Worm (Caenorhabditis elegans) whole organism, L2 larva: Measurements from ENCODE around the gene B0336.7.

ENCODE experiments used
- ceh-82 ChIP-seq: fragments of 150-350 bp; optimal IDR thresholded peaks from 2 replicates; lab custom pipeline; 2014; ENCODE audit warnings: missing biosample characterization, missing genetic modification characterization
- crh-2 ChIP-seq: sonication (generic microtip); optimal IDR thresholded peaks from 2 replicates; lab custom pipeline; 2017; ENCODE audit warnings: missing biosample characterization, missing genetic modification characterization
- nhr-237 ChIP-seq: fragments of 150-350 bp; optimal IDR thresholded peaks from 2 replicates; lab custom pipeline; 2014; ENCODE audit warnings: missing biosample characterization, missing genetic modification characterization

DNA sequence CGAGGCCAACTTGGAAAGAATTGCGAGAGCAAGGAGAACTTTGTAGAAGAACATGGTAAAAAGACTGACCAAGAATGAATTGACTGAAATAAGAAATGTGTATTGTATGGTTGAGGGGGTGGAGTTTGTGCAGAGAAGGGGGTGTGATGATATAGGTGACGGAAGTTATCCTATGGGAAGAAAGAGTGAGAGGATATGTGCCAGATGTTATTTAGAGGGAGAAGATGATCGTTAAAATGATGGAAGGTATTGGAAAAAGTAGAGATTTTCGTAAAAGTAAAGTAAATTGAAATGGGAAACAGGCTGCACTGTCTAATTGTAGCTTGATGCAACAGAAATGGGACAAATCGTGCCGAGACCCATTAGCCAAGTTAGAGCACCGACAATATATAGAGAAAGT, 40.2 kb downstream of the B0336.7 start, which contains the start of gene sdz-21:
- TF ChIP-seq nhr-237 (tag; lab: Kevin White, UChicago): no peak
- TF ChIP-seq ceh-82 (tag; lab: Kevin White, UChicago): no peak
- no peak for TF ChIP-seq crh-2 (tag; lab: Kevin White, UChicago)
